Worm (Caenorhabditis elegans): Measurements from ENCODE around the gene ocr-1.

ocr-1 gene

DNA sequence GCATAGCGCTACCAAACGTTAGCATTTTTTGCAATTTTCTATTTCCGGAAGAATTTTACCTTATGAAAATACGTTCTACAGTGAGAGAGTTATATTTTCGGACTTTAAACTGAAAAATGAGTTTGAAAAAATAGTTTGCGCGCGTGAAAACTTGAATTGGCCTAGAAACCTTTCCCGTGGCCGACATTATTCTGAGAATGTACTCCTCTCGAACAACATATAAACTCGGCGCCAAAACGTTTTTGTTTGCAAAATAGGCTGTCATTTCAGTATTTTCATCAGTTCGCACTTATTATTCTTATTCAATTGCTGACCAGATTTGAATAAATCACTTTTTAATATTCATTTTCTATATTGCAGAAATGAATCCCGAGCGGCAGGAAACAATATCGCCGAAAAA lies 27.4 kb upstream of the ocr-1 start, which contains the start of the genes mre-11 and wdr-5.3 (continued):
- TF ChIP-seq zim-3 (tag; optimal IDR thresholded peaks at IDR 0.05) (no peak), sptf-2 (GFP tag; optimal IDR thresholded peaks at IDR 0.05) (no peak), ceh-79 (tag; optimal IDR thresholded peaks at IDR 0.05) (no peak), ztf-18 (tag; optimal IDR thresholded peaks at IDR 0.05) (no peak), dpl-1 (GFP tag; optimal IDR thresholded peaks at IDR 0.05) (peak; percentile 58), ztf-3 (GFP tag; optimal IDR thresholded peaks at IDR 0.05) (no peak), egrh-3 (GFP tag; IDR thresholded peaks at IDR 0.05) (no peak), mcd-1 (GFP tag; IDR thresholded peaks at IDR 0.05) (peak; percentile 48; the same call in 1 of the 2 replicates), Y67H2A.10 (GFP tag; conservative IDR thresholded peaks at IDR 0.05) (no peak), attf-3 (GFP tag; conservative IDR thresholded peaks at IDR 0.05) (no peak), T07F8.4 (tag; optimal IDR thresholded peaks at IDR 0.05) (no peak), Y95B8A.8 (GFP tag; IDR thresholded peaks at IDR 0.05) (0 out of 2 replicates have a peak, but pooled peaks have one; percentile 26), efl-1 (GFP tag; optimal IDR thresholded peaks at IDR 0.05) (peak; percentile 85), B0035.1 (tag; optimal IDR thresholded peaks at IDR 0.05) (no peak), somi-1 (GFP tag; optimal IDR thresholded peaks at IDR 0.05) (no peak), mxl-1 (tag; optimal IDR thresholded peaks at IDR 0.05) (no peak), let-526 (GFP tag; IDR thresholded peaks at IDR 0.05) (no peak), ceh-40 (GFP tag; IDR thresholded peaks at IDR 0.05) (no peak), sdz-38 (tag; optimal IDR thresholded peaks at IDR 0.05) (no peak), F55B11.4 (tag; optimal IDR thresholded peaks at IDR 0.05; ENCODE audit: borderline replicate concordance, insufficient read depth) (no peak), pha-4 (tag; optimal IDR thresholded peaks at IDR 0.05) (no peak), attf-6 (GFP tag; IDR thresholded peaks at IDR 0.05) (no peak), B0336.3 (GFP tag; IDR thresholded peaks at IDR 0.05) (peak; percentile 45; the same call in 1 of the 2 replicates), F49E8.2 (tag; optimal IDR thresholded peaks at IDR 0.05; ENCODE audit: insufficient read depth) (peak; percentile 17), attf-5 (GFP tag; optimal IDR thresholded peaks at IDR 0.05) (peak; percentile 3), ets-4 (GFP tag; optimal IDR thresholded peaks at IDR 0.05) (no peak), lin-26 (GFP tag; IDR thresholded peaks at IDR 0.05) (no peak), lir-1 (GFP tag; conservative IDR thresholded peaks at IDR 0.05) (peak; percentile 21; the same call in 1 of the 2 replicates), T26A5.8 (tag; optimal IDR thresholded peaks at IDR 0.05) (no peak), ztf-6 (GFP tag; IDR thresholded peaks at IDR 0.05) (peak; percentile 51; the same call in 1 of the 2 replicates), hrde-1 (tag; optimal IDR thresholded peaks at IDR 0.05; ENCODE audit: borderline replicate concordance) (no peak), lag-1 (GFP tag; IDR thresholded peaks at IDR 0.05) (no peak), akir-1 (GFP tag; optimal IDR thresholded peaks at IDR 0.05) (no peak), F22D6.2 (tag; optimal IDR thresholded peaks at IDR 0.05) (no peak)

DNA sequence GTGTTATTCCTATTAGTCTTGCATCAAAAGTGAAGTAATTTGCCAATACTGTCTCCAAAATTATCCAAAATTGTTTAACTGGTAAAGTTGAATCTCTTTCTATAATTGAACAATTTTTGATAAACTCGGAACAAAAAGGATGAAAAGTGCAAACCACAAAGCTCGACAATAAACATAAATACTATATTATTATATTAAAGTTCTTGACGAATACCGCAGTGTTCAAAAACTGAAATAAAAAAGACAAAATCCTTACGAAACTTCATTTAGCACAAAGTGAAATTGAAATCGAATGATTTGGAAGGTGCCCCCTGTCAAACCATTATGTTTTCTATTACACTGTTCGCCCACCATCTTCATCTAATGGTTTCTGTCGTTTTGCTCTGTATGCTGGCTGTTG lies 22.8 kb upstream of the ocr-1 start, which contains the start of gene ZC302.3:
TSS of gene ZC302.3 (minus strand) at position 101 of the 400 bp plus-strand sequence.
- no peak for TF ChIP-seq C06A6.2 (GFP tag; conservative IDR thresholded peaks at IDR 0.05)
- no peak for TF ChIP-seq tlf-1 (GFP tag; optimal IDR thresholded peaks at IDR 0.05)
- TF ChIP-seq ztf-28 (GFP tag; IDR thresholded peaks at IDR 0.05): no peak
- TF ChIP-seq nfya-2 (GFP tag; IDR thresholded peaks at IDR 0.05): no peak
- no peak for TF ChIP-seq him-1 (tag; optimal IDR thresholded peaks at IDR 0.05)
- TF ChIP-seq unc-130 (GFP tag; optimal IDR thresholded peaks at IDR 0.05): no peak
- TF ChIP-seq ceh-40 (GFP tag; IDR thresholded peaks at IDR 0.05): no peak
- no peak for TF ChIP-seq rec-8 (tag; optimal IDR thresholded peaks at IDR 0.05)

Data from whole organism, young adult.